Worm (Caenorhabditis elegans) whole organism, L1 larva: ENCODE data around the gene ZK218.4.

Experiments
- dpl-1 ChIP-seq, 3 experiments: fragments of 150-350 bp in 2 of 3; sonication (generic microtip) in 1 of 3; optimal IDR thresholded peaks; 2 replicates each; lab custom pipeline; 2014 to 2017; ENCODE audit warnings: missing biosample characterization in 3 of 3, missing genetic modification characterization in 3 of 3, missing genetic modification reagents in 3 of 3
- elt-2 ChIP-seq: sonication (generic microtip); optimal IDR thresholded peaks from 2 replicates; lab custom pipeline; 2016; ENCODE audit warnings: missing genetic modification characterization, mild to moderate bottlenecking, inconsistent platforms, missing compliant biosample characterization, missing genetic modification reagents
- lin-13 ChIP-seq: fragments of 150-350 bp; optimal IDR thresholded peaks from 2 replicates; lab custom pipeline; 2014; ENCODE audit warnings: missing biosample characterization, missing genetic modification reagents, missing genetic modification characterization
- mep-1 ChIP-seq: fragments of 150-350 bp; optimal IDR thresholded peaks from 2 replicates; lab custom pipeline; 2014; ENCODE audit warnings: missing biosample characterization, missing genetic modification characterization
- nhr-85 ChIP-seq: sonication (generic microtip); peaks from one replicate; lab custom pipeline; 2016; ENCODE audit warnings: missing genetic modification characterization, inconsistent platforms, missing compliant biosample characterization
- pag-3 ChIP-seq: sonication (generic microtip); optimal IDR thresholded peaks from 2 replicates; lab custom pipeline; 2017; ENCODE audit warnings: missing genetic modification characterization, mild to moderate bottlenecking, missing compliant biosample characterization, antibody characterized with exemption, borderline replicate concordance; ENCODE audit not compliant: insufficient read depth
- sup-37 ChIP-seq: fragments of 200-800 bp; sonication (Bioruptor generic); optimal IDR thresholded peaks from 2 replicates; lab custom pipeline; 2018; ENCODE audit warnings: mild to moderate bottlenecking, missing genetic modification characterization, missing compliant biosample characterization
- unc-62 ChIP-seq: fragments of 150-350 bp; optimal IDR thresholded peaks from 2 replicates; lab custom pipeline; 2014; ENCODE audit warnings: missing biosample characterization, missing genetic modification reagents, missing genetic modification characterization

- no peak for TF ChIP-seq pag-3
- no peak for TF ChIP-seq lin-13
- no peak for TF ChIP-seq elt-2
- TF ChIP-seq dpl-1 (GFP tag; optimal IDR thresholded peaks at IDR 0.05; lab: Kevin White, UChicago) = no peak
- no peak for TF ChIP-seq sup-37 (GFP tag; lab: Kevin White, UChicago)
- no peak for TF ChIP-seq mep-1 (tag; lab: Kevin White, UChicago)
- TF ChIP-seq nhr-85 (tag; lab: Kevin White, UChicago) = no peak
- TF ChIP-seq unc-62 = no peak
Measured at ce11 chrV:17108310-17108709, 9.7 kb downstream of the ZK218.4 start, which contains the start of gene ZK218.11.
